Fruit fly (Drosophila melanogaster): Measurements from ENCODE around the gene CG12974.

Gene CG12974

DNA sequence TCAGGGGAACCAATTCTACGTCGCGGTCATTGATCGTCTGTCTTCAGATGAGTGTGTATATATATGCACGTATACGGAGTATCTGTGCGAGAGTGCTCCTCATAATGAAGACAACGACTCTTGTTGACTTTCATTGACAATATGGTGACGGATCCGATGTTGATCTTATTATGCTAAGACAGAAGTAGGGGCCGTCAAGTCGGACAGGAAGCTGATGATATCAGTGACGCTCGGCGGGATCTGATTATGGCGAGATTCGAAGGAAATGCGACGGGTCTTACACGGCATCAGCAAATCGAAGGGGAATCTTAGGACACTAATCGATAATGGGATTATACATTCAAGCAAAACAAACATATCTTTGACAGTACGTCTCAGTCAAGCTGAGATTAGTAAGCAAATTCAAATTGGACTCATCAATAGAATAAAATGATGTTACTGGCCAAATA lies 31.2 kb downstream of the CG12974 start (continued):
- no peak for TF ChIP-seq Hr4 (GFP tag; optimal IDR thresholded peaks at IDR 0.05)
- TF ChIP-seq acj6 (GFP tag; optimal IDR thresholded peaks at IDR 0.05) = no peak
- no peak for TF ChIP-seq Met (GFP tag; optimal IDR thresholded peaks at IDR 0.05)
- no peak for TF ChIP-seq salr (GFP tag; optimal IDR thresholded peaks at IDR 0.05)

- peak; percentile 97 for TF ChIP-seq fd85E (GFP tag; optimal IDR thresholded peaks at IDR 0.05)
- peak; percentile 89 for TF ChIP-seq Lpt (GFP tag; optimal IDR thresholded peaks at IDR 0.05)
- peak; percentile 99 for TF ChIP-seq spab (GFP tag; optimal IDR thresholded peaks at IDR 0.05)
- peak; percentile 100 for TF ChIP-seq topi (GFP tag; optimal IDR thresholded peaks at IDR 0.05)
- TF ChIP-seq CG10631 (GFP tag; optimal IDR thresholded peaks at IDR 0.05) = peak; percentile 99
- peak; percentile 99 for TF ChIP-seq vri (GFP tag; optimal IDR thresholded peaks at IDR 0.05)
- TF ChIP-seq CG6276 (GFP tag; optimal IDR thresholded peaks at IDR 0.05) = peak; percentile 71
- peak; percentile 99 for TF ChIP-seq acj6 (GFP tag; optimal IDR thresholded peaks at IDR 0.05)
- no peak for TF ChIP-seq fkh (GFP tag; optimal IDR thresholded peaks at IDR 0.05)
- TF ChIP-seq svp (GFP tag) = peak; percentile 100
- peak; percentile 98 for TF ChIP-seq Sox14 (GFP tag; optimal IDR thresholded peaks at IDR 0.05)
- peak; percentile 96 for TF ChIP-seq CG1621 (tag; optimal IDR thresholded peaks at IDR 0.05)
- TF ChIP-seq salr (GFP tag; optimal IDR thresholded peaks at IDR 0.05) = peak; percentile 89 to 97
- peak; percentile 82 for TF ChIP-seq eg (GFP tag; IDR thresholded peaks at IDR 0.05)
- TF ChIP-seq CG11294 (GFP tag; IDR thresholded peaks at IDR 0.05) = peak; percentile 63
- peak; percentile 99 for TF ChIP-seq lz (GFP tag; optimal IDR thresholded peaks at IDR 0.05)
- TF ChIP-seq CG8319 (GFP tag; optimal IDR thresholded peaks at IDR 0.05) = peak; percentile 99
- peak; percentile 99 for TF ChIP-seq CG3919 (GFP tag; optimal IDR thresholded peaks at IDR 0.05)
- peak; percentile 99 for TF ChIP-seq Eip93F (GFP tag; optimal IDR thresholded peaks at IDR 0.05)
- TF ChIP-seq ss (GFP tag; optimal IDR thresholded peaks at IDR 0.05) = peak; percentile 93 to 99
- peak; percentile 65 for TF ChIP-seq CG4318 (GFP tag; optimal IDR thresholded peaks at IDR 0.05)
- peak; percentile 97 for TF ChIP-seq CG11762 (GFP tag; optimal IDR thresholded peaks at IDR 0.05; ENCODE audit: insufficient read depth)
- peak; percentile 99 for TF ChIP-seq pdm3 (GFP tag; optimal IDR thresholded peaks at IDR 0.05)
- peak; percentile 98 for TF ChIP-seq CG6163 (GFP tag; IDR thresholded peaks at IDR 0.05)
- TF ChIP-seq CG34406 (GFP tag; optimal IDR thresholded peaks at IDR 0.05) = peak; percentile 99
- TF ChIP-seq CG6854 (GFP tag; optimal IDR thresholded peaks at IDR 0.05) = peak; percentile 99
- TF ChIP-seq CG16779 (tag; optimal IDR thresholded peaks at IDR 0.05) = peak; percentile 90
- TF ChIP-seq fd59A (GFP tag; optimal IDR thresholded peaks at IDR 0.05) = peak; percentile 98
- peak; percentile 98 for TF ChIP-seq dsx (GFP tag; optimal IDR thresholded peaks at IDR 0.05; ENCODE audit: poor library complexity, severe bottlenecking)
- TF ChIP-seq Eip75B (GFP tag; optimal IDR thresholded peaks at IDR 0.05) = peak; percentile 99
- TF ChIP-seq CG6792 (GFP tag; optimal IDR thresholded peaks at IDR 0.05) = peak; percentile 99
- peak; percentile 8 for TF ChIP-seq dac (GFP tag; optimal IDR thresholded peaks at IDR 0.05)
- TF ChIP-seq CG3032 (tag; optimal IDR thresholded peaks at IDR 0.05) = peak; percentile 99
- peak; percentile 88 for TF ChIP-seq CG8119 (GFP tag; IDR thresholded peaks at IDR 0.05)
- TF ChIP-seq Hr4 (GFP tag; optimal IDR thresholded peaks at IDR 0.05) = peak; percentile 83
- peak; percentile 99 for TF ChIP-seq Sox102F (GFP tag; optimal IDR thresholded peaks at IDR 0.05)
- TF ChIP-seq CG11902 (GFP tag; optimal IDR thresholded peaks at IDR 0.05) = peak; percentile 99
- TF ChIP-seq CG7368 (GFP tag; optimal IDR thresholded peaks at IDR 0.05) = peak; percentile 98
- TF ChIP-seq Hr39 (GFP tag; optimal IDR thresholded peaks at IDR 0.05) = peak; percentile 99
- TF ChIP-seq Met (GFP tag; optimal IDR thresholded peaks at IDR 0.05) = peak; percentile 99
- TF ChIP-seq achi (GFP tag; optimal IDR thresholded peaks at IDR 0.05) = peak; percentile 98
- TF ChIP-seq Sox15 (GFP tag; optimal IDR thresholded peaks at IDR 0.05) = peak; percentile 98
- TF ChIP-seq CG32006 (GFP tag; optimal IDR thresholded peaks at IDR 0.05) = peak; percentile 81
- TF ChIP-seq CG9139 (GFP tag; optimal IDR thresholded peaks at IDR 0.05) = peak; percentile 98
- peak; percentile 99 for TF ChIP-seq CG10669 (GFP tag; optimal IDR thresholded peaks at IDR 0.05)
- TF ChIP-seq Blimp-1 (GFP tag; optimal IDR thresholded peaks at IDR 0.05) = peak; percentile 97
- TF ChIP-seq esn (GFP tag; optimal IDR thresholded peaks at IDR 0.05) = peak; percentile 100
Measured at dm6 chr3L:21253761-21254523, 31.8 kb downstream of the CG12974 start.

Measured in whole organism, prepupa.